Fruit fly (Drosophila melanogaster): ENCODE results near the gene CG43220.

CG43220 gene

dm6 chr2L:17500946-17501451, 14.6 kb downstream of the CG43220 start, which contains the start of the genes mEFTs and Dhc36C (continued):
- TF ChIP-seq CG33213 (GFP tag; optimal IDR thresholded peaks at IDR 0.05) (no peak), CG31441 (GFP tag; IDR thresholded peaks at IDR 0.05) (no peak), CG11398 (GFP tag; optimal IDR thresholded peaks at IDR 0.05) (no peak), CG6654 (GFP tag; optimal IDR thresholded peaks at IDR 0.05) (no peak), shn (GFP tag; optimal IDR thresholded peaks at IDR 0.05) (no peak), CG2712 (tag; optimal IDR thresholded peaks at IDR 0.05) (no peak), CG11456 (GFP tag; IDR thresholded peaks at IDR 0.05) (no peak; the same call in 2 of the 3 replicates), CG8281 (tag; optimal IDR thresholded peaks at IDR 0.05) (no peak), E2f2 (GFP tag; IDR thresholded peaks at IDR 0.05) (peak; percentile 86), CG16813 (GFP tag; IDR thresholded peaks at IDR 0.05; ENCODE audit: partially characterized antibody) (peak; percentile 88), gro (GFP tag; optimal IDR thresholded peaks at IDR 0.05) (no peak), unc-4 (GFP tag; IDR thresholded peaks at IDR 0.05; ENCODE audit: partially characterized antibody) (peak; percentile 85), onecut (GFP tag; IDR thresholded peaks at IDR 0.05) (no peak), Xrp1 (GFP tag; IDR thresholded peaks at IDR 0.05) (no peak), slp2 (GFP tag; optimal IDR thresholded peaks at IDR 0.05) (no peak), CG4617 (GFP tag; optimal IDR thresholded peaks at IDR 0.05; ENCODE audit: borderline replicate concordance) (peak; percentile 46), CG13287 (GFP tag; IDR thresholded peaks at IDR 0.05; ENCODE audit: partially characterized antibody) (peak; percentile 89), sc (optimal IDR thresholded peaks at IDR 0.05) (no peak), sc (GFP tag; optimal IDR thresholded peaks at IDR 0.05) (no peak), da (GFP tag; optimal IDR thresholded peaks at IDR 0.05) (no peak), CG4404 (GFP tag; IDR thresholded peaks at IDR 0.05) (no peak), CG1529 (GFP tag; optimal IDR thresholded peaks at IDR 0.05) (no peak), lov (optimal IDR thresholded peaks at IDR 0.05) (no peak), lov (GFP tag; IDR thresholded peaks at IDR 0.05) (no peak), CG1603 (tag; optimal IDR thresholded peaks at IDR 0.05) (peak; percentile 60), ash1 (GFP tag; optimal IDR thresholded peaks at IDR 0.05) (no peak), hb (GFP tag; IDR thresholded peaks at IDR 0.05; ENCODE audit: partially characterized antibody) (peak; percentile 74; the same call in 2 of the 3 replicates), CG9797 (GFP tag; optimal IDR thresholded peaks at IDR 0.05) (peak; percentile 36), row (GFP tag; IDR thresholded peaks at IDR 0.05) (no peak; the same call in 2 of the 3 replicates), BEAF-32 (GFP tag; optimal IDR thresholded peaks at IDR 0.05) (peak; percentile 86), Lhr (GFP tag; optimal IDR thresholded peaks at IDR 0.05) (peak; percentile 58), h (optimal IDR thresholded peaks at IDR 0.05) (no peak), fd102C (GFP tag; optimal IDR thresholded peaks at IDR 0.05) (no peak), H15 (GFP tag; IDR thresholded peaks at IDR 0.05) (no peak), CG6854 (GFP tag; optimal IDR thresholded peaks at IDR 0.05) (no peak), Camta (GFP tag; optimal IDR thresholded peaks at IDR 0.05) (no peak), B-H2 (GFP tag; optimal IDR thresholded peaks at IDR 0.05) (no peak), fd3F (GFP tag; optimal IDR thresholded peaks at IDR 0.05) (no peak), CG10147 (GFP tag; optimal IDR thresholded peaks at IDR 0.05) (no peak), repo (GFP tag; optimal IDR thresholded peaks at IDR 0.05) (no peak), CG34224 (GFP tag; IDR thresholded peaks at IDR 0.05; ENCODE audit: partially characterized antibody) (peak; percentile 84), CG15479 (GFP tag; optimal IDR thresholded peaks at IDR 0.05) (peak; percentile 77), tna (GFP tag; IDR thresholded peaks at IDR 0.05; ENCODE audit: partially characterized antibody) (peak; percentile 80), lola (GFP tag; optimal IDR thresholded peaks at IDR 0.05) (no peak), CG9215 (GFP tag; IDR thresholded peaks at IDR 0.05) (no peak), CG6689 (GFP tag; IDR thresholded peaks at IDR 0.05) (no peak), run (tag; optimal IDR thresholded peaks at IDR 0.05) (no peak), CG18262 (tag; optimal IDR thresholded peaks at IDR 0.05) (no peak), Bdp1 (GFP tag; optimal IDR thresholded peaks at IDR 0.05) (no peak), gcm (GFP tag; optimal IDR thresholded peaks at IDR 0.05) (no peak), HmgD (GFP tag; optimal IDR thresholded peaks at IDR 0.05) (peak; percentile 15)
